Worm (Caenorhabditis elegans) whole organism, mixed stage, embryonic: ENCODE measurements around the gene tbc-8.

Experiments used
- M03D4.4 ChIP-seq: sonication (generic microtip); optimal IDR thresholded peaks from 2 replicates; lab custom pipeline; 2017; ENCODE audit warnings: mild to moderate bottlenecking, missing genetic modification characterization, missing compliant biosample characterization
- ceh-39 ChIP-seq: fragments of 150-350 bp; optimal IDR thresholded peaks from 2 replicates; lab custom pipeline; 2014; ENCODE audit warnings: missing biosample characterization, missing genetic modification characterization
- ces-1 ChIP-seq: fragments of 150-350 bp; optimal IDR thresholded peaks from 2 replicates; lab custom pipeline; 2014; ENCODE audit warnings: missing biosample characterization, missing genetic modification reagents, missing genetic modification characterization
- elt-3 ChIP-seq: fragments of 150-350 bp; optimal IDR thresholded peaks from 2 replicates; lab custom pipeline; 2014; ENCODE audit warnings: missing biosample characterization, missing genetic modification characterization
- flh-1 ChIP-seq: fragments of 200-800 bp; sonication (Bioruptor generic); optimal IDR thresholded peaks from 2 replicates; lab custom pipeline; 2018; ENCODE audit warnings: mild to moderate bottlenecking, missing genetic modification characterization, moderate library complexity, missing compliant biosample characterization
- hlh-1 ChIP-seq: fragments of 150-350 bp; optimal IDR thresholded peaks from 2 replicates; lab custom pipeline; 2014; ENCODE audit warnings: missing biosample characterization, missing genetic modification reagents, missing genetic modification characterization
- lsy-2 ChIP-seq: fragments of 150-350 bp; optimal IDR thresholded peaks from 2 replicates; lab custom pipeline; 2014; ENCODE audit warnings: missing biosample characterization, missing genetic modification characterization
- mep-1 ChIP-seq: fragments of 150-350 bp; optimal IDR thresholded peaks from 2 replicates; lab custom pipeline; 2017; ENCODE audit warnings: missing biosample characterization, missing genetic modification reagents, missing genetic modification characterization, inconsistent platforms
- nhr-237 ChIP-seq: fragments of 150-350 bp; optimal IDR thresholded peaks from 2 replicates; lab custom pipeline; 2014; ENCODE audit warnings: missing biosample characterization, missing genetic modification characterization
- nhr-28 ChIP-seq: fragments of 150-350 bp; optimal IDR thresholded peaks from 2 replicates; lab custom pipeline; 2014; ENCODE audit warnings: missing biosample characterization, missing genetic modification characterization
- pha-4 ChIP-seq: fragments of 150-350 bp; optimal IDR thresholded peaks from 2 replicates; lab custom pipeline; 2018; ENCODE audit warnings: missing biosample characterization, missing genetic modification reagents, missing genetic modification characterization
- sptf-1 ChIP-seq: sonication (generic microtip); optimal IDR thresholded peaks from 2 replicates; lab custom pipeline; 2017; ENCODE audit warnings: mild to moderate bottlenecking, missing genetic modification characterization, moderate library complexity, missing compliant biosample characterization
- unc-62 ChIP-seq: fragments of 150-350 bp; optimal IDR thresholded peaks from 2 replicates; lab custom pipeline; 2014; ENCODE audit warnings: missing biosample characterization, missing genetic modification reagents, missing genetic modification characterization

ce11 chrIII:10353423-10353822 is 11.3 kb upstream of the tbc-8 start:
- TF ChIP-seq mep-1 (tag; lab: Kevin White, UChicago) (no peak), nhr-28 (no peak), sptf-1 (tag; lab: Kevin White, UChicago) (no peak), pha-4 (tag; lab: Kevin White, UChicago) (no peak), lsy-2 (tag; lab: Kevin White, UChicago) (no peak), nhr-237 (tag; lab: Kevin White, UChicago) (no peak), M03D4.4 (tag; lab: Kevin White, UChicago) (no peak), ces-1 (no peak), hlh-1 (no peak), elt-3 (tag; lab: Kevin White, UChicago) (no peak), unc-62 (no peak), ceh-39 (tag; lab: Kevin White, UChicago) (no peak), flh-1 (GFP tag; lab: Kevin White, UChicago) (no peak)
